Fruit fly (Drosophila melanogaster) whole organism, embryonic: ENCODE results near the gene hog.

Experiments
- Blimp-1 ChIP-seq: fragments of 200-800 bp; sonication (Bioruptor generic); optimal IDR thresholded peaks from 3 replicates; lab custom pipeline; 2018; ENCODE audit warnings: missing biosample characterization, missing genetic modification characterization, mild to moderate bottlenecking, moderate library complexity, missing genetic modification reagents
- CG10431 ChIP-seq: fragments of 200-800 bp; sonication (Bioruptor generic); optimal IDR thresholded peaks from 3 replicates; lab custom pipeline; 2018; ENCODE audit warnings: missing biosample characterization, mild to moderate bottlenecking, missing genetic modification characterization
- CG10654 ChIP-seq: fragments of 200-800 bp; sonication (Bioruptor generic); optimal IDR thresholded peaks from 2 replicates; lab custom pipeline; 2016; ENCODE audit warnings: missing biosample characterization, missing genetic modification characterization
- CG1233 ChIP-seq: fragments of 200-800 bp; sonication (Bioruptor generic); optimal IDR thresholded peaks from 4 replicates; lab custom pipeline; 2018; ENCODE audit warnings: missing biosample characterization, mild to moderate bottlenecking, missing genetic modification characterization
- CG13287 ChIP-seq: fragments of 200-800 bp; sonication (Bioruptor generic); IDR thresholded peaks from 2 replicates; pipeline ENCODE4 v1.3.6; 2022; ENCODE audit warnings: missing biosample characterization, missing genetic modification characterization; ENCODE audit not compliant: partially characterized antibody
- CG14441 ChIP-seq: fragments of 200-800 bp; sonication (Bioruptor generic); IDR thresholded peaks from 2 replicates; pipeline ENCODE4 v1.3.6; 2022; ENCODE audit warnings: missing biosample characterization, missing genetic modification characterization
- CG16815 ChIP-seq: fragments of 200-800 bp; sonication (Bioruptor generic); optimal IDR thresholded peaks from 3 replicates; lab custom pipeline; 2017; ENCODE audit warnings: missing biosample characterization, mild to moderate bottlenecking, missing genetic modification characterization
- CG17328 ChIP-seq: fragments of 200-800 bp; sonication (Bioruptor generic); IDR thresholded peaks from 2 replicates; pipeline ENCODE4 v1.3.6; 2022; ENCODE audit warnings: missing biosample characterization, missing genetic modification characterization
- CG17912 ChIP-seq: fragments of 200-800 bp; sonication (Bioruptor generic); optimal IDR thresholded peaks from 2 replicates; lab custom pipeline; 2018; ENCODE audit warnings: missing biosample characterization, mild to moderate bottlenecking, missing genetic modification characterization
- CG2120 ChIP-seq: fragments of 200-800 bp; sonication (Bioruptor generic); optimal IDR thresholded peaks from 3 replicates; lab custom pipeline; 2016; ENCODE audit warnings: missing biosample characterization, missing genetic modification characterization
- CG2202 ChIP-seq: fragments of 200-800 bp; sonication (Bioruptor generic); optimal IDR thresholded peaks from 2 replicates; lab custom pipeline; 2018; ENCODE audit warnings: missing biosample characterization, mild to moderate bottlenecking, missing genetic modification characterization
- CG31388 ChIP-seq: fragments of 200-800 bp; sonication (Bioruptor generic); optimal IDR thresholded peaks from 2 replicates; lab custom pipeline; 2016; ENCODE audit warnings: missing biosample characterization, missing genetic modification characterization
- CG32532 ChIP-seq: fragments of 200-800 bp; sonication (Bioruptor generic); IDR thresholded peaks from 2 replicates; pipeline ENCODE4 v1.3.6; 2022; ENCODE audit warnings: missing biosample characterization, missing genetic modification characterization
- CG32772 ChIP-seq: fragments of 200-800 bp; sonication (Bioruptor generic); IDR thresholded peaks from 2 replicates; pipeline ENCODE4 v1.3.6; 2022; ENCODE audit warnings: missing biosample characterization, missing genetic modification characterization
- CG33213 ChIP-seq: fragments of 200-800 bp; sonication (Bioruptor generic); optimal IDR thresholded peaks from 3 replicates; lab custom pipeline; 2016; ENCODE audit warnings: missing biosample characterization, missing genetic modification characterization
- CG4328 ChIP-seq: fragments of 200-800 bp; sonication (Bioruptor generic); optimal IDR thresholded peaks from 3 replicates; lab custom pipeline; 2017; ENCODE audit warnings: missing biosample characterization, missing genetic modification reagents, missing genetic modification characterization
- CG4617 ChIP-seq: fragments of 200-800 bp; sonication (Bioruptor generic); optimal IDR thresholded peaks from 3 replicates; lab custom pipeline; 2016; ENCODE audit warnings: missing biosample characterization, missing genetic modification characterization, borderline replicate concordance
- CG8388 ChIP-seq: fragments of 200-800 bp; sonication (Bioruptor generic); optimal IDR thresholded peaks from 2 replicates; lab custom pipeline; 2019; ENCODE audit warnings: missing biosample characterization, mild to moderate bottlenecking, missing genetic modification characterization, moderate library complexity
- Chrac-16 ChIP-seq: fragments of 200-800 bp; sonication (Bioruptor generic); optimal IDR thresholded peaks from 3 replicates; lab custom pipeline; 2016; ENCODE audit warnings: missing biosample characterization, missing genetic modification characterization
- D19A ChIP-seq: fragments of 200-800 bp; optimal IDR thresholded peaks from 3 replicates; lab custom pipeline; 2019; ENCODE audit warnings: missing biosample characterization, mild to moderate bottlenecking, missing genetic modification characterization, moderate library complexity
- Dfd ChIP-seq, 2 experiments: fragments of >200 bp; optimal IDR thresholded peaks; 2 replicates each; lab custom pipeline; 2017; ENCODE audit warnings: missing biosample characterization in 2 of 2, missing genetic modification characterization in 2 of 2
- HmgD ChIP-seq: fragments of 200-800 bp; sonication (Bioruptor generic); optimal IDR thresholded peaks from 3 replicates; lab custom pipeline; 2016; ENCODE audit warnings: missing biosample characterization, missing genetic modification characterization
- Hr39 ChIP-seq: fragments of >200 bp; optimal IDR thresholded peaks from 2 replicates; lab custom pipeline; 2017
- Max ChIP-seq: fragments of 200-800 bp; sonication (Bioruptor generic); optimal IDR thresholded peaks from 2 replicates; lab custom pipeline; 2016; ENCODE audit warnings: missing biosample characterization, mild to moderate bottlenecking, missing genetic modification characterization
- Med ChIP-seq: fragments of 200-800 bp; sonication (Bioruptor generic); peaks from one replicate; lab custom pipeline; 2016; ENCODE audit warnings: missing biosample characterization, missing genetic modification characterization, mild to moderate bottlenecking, inconsistent platforms, moderate library complexity
- Tbp ChIP-seq: fragments of >200 bp; optimal IDR thresholded peaks from 2 replicates; lab custom pipeline; 2018; ENCODE audit warnings: missing biosample characterization, missing genetic modification characterization
- Usf ChIP-seq: fragments of 200-800 bp; sonication (Bioruptor generic); optimal IDR thresholded peaks from 2 replicates; lab custom pipeline; 2017; ENCODE audit warnings: missing genotype, missing biosample characterization, missing genetic modification characterization
- Xrp1 ChIP-seq: fragments of 200-800 bp; sonication (Bioruptor generic); IDR thresholded peaks from 2 replicates; pipeline ENCODE4 v1.3.6; 2022; ENCODE audit warnings: missing biosample characterization, missing genetic modification characterization
- bbx ChIP-seq: fragments of 200-800 bp; sonication (Bioruptor generic); IDR thresholded peaks from 2 replicates; pipeline ENCODE4 v1.3.6; 2022; ENCODE audit warnings: missing biosample characterization, missing genetic modification characterization; ENCODE audit not compliant: partially characterized antibody
- bigmax ChIP-seq: fragments of 200-800 bp; sonication (Bioruptor generic); optimal IDR thresholded peaks from 2 replicates; lab custom pipeline; 2018; ENCODE audit warnings: missing biosample characterization, mild to moderate bottlenecking, missing genetic modification characterization
- br ChIP-seq: fragments of >200 bp; optimal IDR thresholded peaks from 2 replicates; lab custom pipeline; 2017
- chif ChIP-seq, 2 experiments: fragments of 200-800 bp; sonication (Bioruptor generic); optimal IDR thresholded peaks; 3 replicates each; lab custom pipeline; 2016; ENCODE audit warnings: missing biosample characterization in 2 of 2, missing genetic modification characterization in 2 of 2
- chm ChIP-seq: fragments of 200-800 bp; sonication (Bioruptor generic); IDR thresholded peaks from 2 replicates; pipeline ENCODE4 v1.3.6; 2022; ENCODE audit warnings: missing biosample characterization, missing genetic modification characterization
- cwo ChIP-seq: fragments of 200-800 bp; sonication (Bioruptor generic); optimal IDR thresholded peaks from 3 replicates; lab custom pipeline; 2017; ENCODE audit warnings: missing biosample characterization, missing genetic modification characterization, mild to moderate bottlenecking, moderate library complexity, missing genetic modification reagents
- ems ChIP-seq: fragments of 200-800 bp; sonication (Bioruptor generic); optimal IDR thresholded peaks from 3 replicates; lab custom pipeline; 2016; ENCODE audit warnings: missing biosample characterization, missing genetic modification characterization
- en ChIP-seq: fragments of 200-800 bp; sonication (Bioruptor generic); optimal IDR thresholded peaks from 2 replicates; lab custom pipeline; 2016; ENCODE audit warnings: missing biosample characterization, missing genetic modification characterization
- esg ChIP-seq: fragments of 200-800 bp; sonication (Bioruptor generic); conservative IDR thresholded peaks from 2 replicates; pipeline ENCODE4 v1.3.6; 2022; ENCODE audit warnings: missing biosample characterization, missing genetic modification characterization
- eve ChIP-seq, 2 experiments: fragments of >200 bp; optimal IDR thresholded peaks; 2 replicates each; lab custom pipeline; 2017; ENCODE audit warnings: missing biosample characterization in 2 of 2, missing genetic modification characterization in 2 of 2
- gce ChIP-seq: fragments of 200-800 bp; sonication (Bioruptor generic); IDR thresholded peaks from 3 replicates; pipeline ENCODE4 v1.3.6; 2022; ENCODE audit warnings: missing biosample characterization, missing genetic modification characterization
- gsb-n ChIP-seq: fragments of 200-800 bp; sonication (Bioruptor generic); optimal IDR thresholded peaks from 3 replicates; lab custom pipeline; 2018; ENCODE audit warnings: missing biosample characterization, mild to moderate bottlenecking, missing genetic modification characterization
- gt ChIP-seq: fragments of 200-800 bp; sonication (Bioruptor generic); IDR thresholded peaks from 2 replicates; pipeline ENCODE4 v1.3.6; 2022; ENCODE audit warnings: missing biosample characterization, missing genetic modification characterization
- kay ChIP-seq: fragments of 200-800 bp; sonication (Bioruptor generic); optimal IDR thresholded peaks from 2 replicates; lab custom pipeline; 2016; ENCODE audit warnings: missing biosample characterization, missing genetic modification characterization
- knrl ChIP-seq: fragments of 200-800 bp; sonication (Bioruptor generic); IDR thresholded peaks from 3 replicates; pipeline ENCODE4 v1.3.6; 2022; ENCODE audit warnings: missing biosample characterization, missing genetic modification characterization; ENCODE audit not compliant: partially characterized antibody
- nerfin-1 ChIP-seq: fragments of 200-800 bp; sonication (Bioruptor generic); optimal IDR thresholded peaks from 3 replicates; lab custom pipeline; 2019; ENCODE audit warnings: missing biosample characterization, mild to moderate bottlenecking, missing genetic modification characterization, moderate library complexity
- oc ChIP-seq: fragments of 200-800 bp; sonication (Bioruptor generic); optimal IDR thresholded peaks from 2 replicates; lab custom pipeline; 2018; ENCODE audit warnings: missing biosample characterization, mild to moderate bottlenecking, missing genetic modification characterization, moderate library complexity
- pan ChIP-seq, 4 experiments: fragments of >200 bp in 3 of 4; fragments of 200-800 bp in 1 of 4; sonication (Bioruptor generic) in 1 of 4; optimal IDR thresholded peaks in 3 of 4; IDR thresholded peaks in 1 of 4; 2 replicates each; pipeline versions ENCODE4 v1.3.6 to Lab custom; 2017 to 2022; ENCODE audit warnings: missing biosample characterization in 2 of 4, missing genetic modification characterization in 2 of 4, mixed read lengths in 1 of 4
- tin ChIP-seq: fragments of 200-800 bp; sonication (Bioruptor generic); optimal IDR thresholded peaks from 3 replicates; lab custom pipeline; 2016; ENCODE audit warnings: missing biosample characterization, missing genetic modification characterization
- wor ChIP-seq: fragments of 200-800 bp; sonication (Bioruptor generic); IDR thresholded peaks from 2 replicates; pipeline ENCODE4 v1.3.6; 2022; ENCODE audit warnings: missing biosample characterization, missing genetic modification characterization
- zen ChIP-seq: fragments of 200-800 bp; sonication (Bioruptor generic); optimal IDR thresholded peaks from 3 replicates; lab custom pipeline; 2018; ENCODE audit warnings: missing biosample characterization, mild to moderate bottlenecking, missing genetic modification characterization, moderate library complexity
- zf30C ChIP-seq: fragments of 200-800 bp; sonication (Bioruptor generic); optimal IDR thresholded peaks from 3 replicates; lab custom pipeline; 2018; ENCODE audit warnings: missing biosample characterization, mild to moderate bottlenecking, missing genetic modification characterization
- zfh2 ChIP-seq: fragments of 200-800 bp; sonication (Bioruptor generic); optimal IDR thresholded peaks from 2 replicates; lab custom pipeline; 2016; ENCODE audit warnings: missing biosample characterization, missing genetic modification characterization

Gene hog

dm6 chrX:14717245-14717644 lies 1.5 kb downstream of the hog start (continued):
- no peak for TF ChIP-seq pan (optimal IDR thresholded peaks at IDR 0.05; lab: Kevin White, UChicago)
- TF ChIP-seq pan (GFP tag; optimal IDR thresholded peaks at IDR 0.05 in 1 of 2, IDR thresholded peaks at IDR 0.05 in 1 of 2) = peak in 1 of 2 experiments; percentile 81
- TF ChIP-seq cwo (GFP tag; lab: Kevin White, UChicago) = peak; percentile 67
- no peak for TF ChIP-seq gt (GFP tag; lab: Robert Waterston, UW)
- TF ChIP-seq CG31388 (GFP tag; lab: Kevin White, UChicago) = peak; percentile 28
- TF ChIP-seq CG13287 = no peak
- TF ChIP-seq CG16815 = peak; percentile 6
- TF ChIP-seq chif (GFP tag; optimal IDR thresholded peaks at IDR 0.05; lab: Kevin White, UChicago) = peak; percentile 45 to 85
- TF ChIP-seq Hr39 (lab: Kevin White, UChicago) = no peak
- peak; percentile 34 for TF ChIP-seq en (GFP tag; lab: Kevin White, UChicago)
- peak; percentile 41 for TF ChIP-seq D19A (tag; lab: Kevin White, UChicago)
- TF ChIP-seq gsb-n (tag; lab: Kevin White, UChicago) = peak; percentile 79
- TF ChIP-seq CG10431 (GFP tag; lab: Kevin White, UChicago) = peak; percentile 71
- no peak; the same call in 1 of the 2 replicates for TF ChIP-seq esg (GFP tag; lab: Robert Waterston, UW)
- TF ChIP-seq Dfd (GFP tag; optimal IDR thresholded peaks at IDR 0.05; lab: Kevin White, UChicago) = no peak
- peak; percentile 37 for TF ChIP-seq bigmax
- no peak for TF ChIP-seq Usf
- TF ChIP-seq CG33213 (GFP tag; lab: Kevin White, UChicago) = peak; percentile 84
- peak; percentile 43 for TF ChIP-seq CG2120 (GFP tag; lab: Kevin White, UChicago)
- TF ChIP-seq CG17328 (GFP tag; lab: Robert Waterston, UW) = peak; percentile 62
- peak; percentile 77 for TF ChIP-seq CG4328
- TF ChIP-seq Chrac-16 (GFP tag; lab: Kevin White, UChicago) = peak; percentile 0
- no peak for TF ChIP-seq knrl (GFP tag; lab: Robert Waterston, UW)
- TF ChIP-seq ems = peak; percentile 50
- no peak for TF ChIP-seq br (lab: Kevin White, UChicago)
- peak; percentile 94 for TF ChIP-seq gce (GFP tag; lab: Robert Waterston, UW)
- no peak for TF ChIP-seq zf30C (GFP tag; lab: Kevin White, UChicago)
- TF ChIP-seq Tbp (GFP tag; lab: Kevin White, UChicago) = no peak
- peak; percentile 77 for TF ChIP-seq CG2202 (tag; lab: Kevin White, UChicago)
- peak; percentile 78 for TF ChIP-seq nerfin-1 (tag; lab: Kevin White, UChicago)
- peak; percentile 80 for TF ChIP-seq Blimp-1 (GFP tag; lab: Kevin White, UChicago)
- no peak for TF ChIP-seq eve (GFP tag; optimal IDR thresholded peaks at IDR 0.05; lab: Kevin White, UChicago)
- TF ChIP-seq Xrp1 (GFP tag; lab: Robert Waterston, UW) = peak; percentile 82
- TF ChIP-seq zen (tag; lab: Kevin White, UChicago) = peak; percentile 16
- TF ChIP-seq tin (GFP tag; lab: Kevin White, UChicago) = peak; percentile 52
- no peak for TF ChIP-seq HmgD (GFP tag; lab: Kevin White, UChicago)
- peak; percentile 73 for TF ChIP-seq oc (tag; lab: Kevin White, UChicago)
- peak; percentile 19; the same call in 1 of the 2 replicates for TF ChIP-seq wor
- TF ChIP-seq Med (GFP tag; lab: Kevin White, UChicago) = peak; percentile 98
- peak; percentile 29; the same call in 1 of the 2 replicates for TF ChIP-seq CG32532 (GFP tag; lab: Robert Waterston, UW)
- no peak for TF ChIP-seq zfh2 (GFP tag; lab: Kevin White, UChicago)
- TF ChIP-seq CG1233 = peak; percentile 87
- peak; percentile 57 for TF ChIP-seq kay (GFP tag; lab: Kevin White, UChicago)
- TF ChIP-seq bbx (GFP tag; lab: Robert Waterston, UW) = no peak
- TF ChIP-seq CG17912 = peak; percentile 94
- peak; percentile 55 for TF ChIP-seq CG8388 (GFP tag; lab: Kevin White, UChicago)
- peak; percentile 42 for TF ChIP-seq Max (GFP tag; lab: Kevin White, UChicago)
- TF ChIP-seq CG32772 = peak; percentile 34
- no peak; the same call in none of the 2 replicates for TF ChIP-seq chm
- TF ChIP-seq CG10654 (GFP tag; lab: Kevin White, UChicago) = peak; percentile 85
- peak; percentile 24 for TF ChIP-seq CG4617
- peak; percentile 70; the same call in 1 of the 2 replicates for TF ChIP-seq CG14441 (GFP tag; lab: Robert Waterston, UW)
